Fruit fly (Drosophila melanogaster) whole organism, embryonic: ENCODE results near the gene dsd.

Source experiments
- Ada2b ChIP-seq: fragments of 200-800 bp; sonication (Bioruptor generic); IDR thresholded peaks from 2 replicates; pipeline ENCODE4 v1.3.6; 2022; ENCODE audit warnings: missing biosample characterization, missing genetic modification characterization
- CG10209 ChIP-seq: fragments of 200-800 bp; sonication (Bioruptor generic); optimal IDR thresholded peaks from 3 replicates; lab custom pipeline; 2017; ENCODE audit warnings: missing biosample characterization, mild to moderate bottlenecking, missing genetic modification characterization, missing genetic modification reagents
- CG12391 ChIP-seq: fragments of 200-800 bp; sonication (Bioruptor generic); optimal IDR thresholded peaks from 3 replicates; lab custom pipeline; 2018; ENCODE audit warnings: missing biosample characterization, mild to moderate bottlenecking, missing genetic modification characterization, moderate library complexity
- CG12942 ChIP-seq: fragments of 200-800 bp; sonication (Bioruptor generic); optimal IDR thresholded peaks from 3 replicates; lab custom pipeline; 2016; ENCODE audit warnings: missing biosample characterization, missing genetic modification characterization
- CG13624 ChIP-seq: fragments of 200-800 bp; sonication (Bioruptor generic); optimal IDR thresholded peaks from 2 replicates; lab custom pipeline; 2016; ENCODE audit warnings: missing biosample characterization, missing genetic modification characterization
- CG17829 ChIP-seq: fragments of 200-800 bp; optimal IDR thresholded peaks from 2 replicates; lab custom pipeline; 2019; ENCODE audit warnings: missing biosample characterization, mild to moderate bottlenecking, missing genetic modification characterization, moderate library complexity
- CG1792 ChIP-seq: fragments of 200-800 bp; sonication (Bioruptor generic); optimal IDR thresholded peaks from 2 replicates; lab custom pipeline; 2016; ENCODE audit warnings: missing biosample characterization, missing genetic modification characterization
- CG2116 ChIP-seq: fragments of 200-800 bp; sonication (Bioruptor generic); optimal IDR thresholded peaks from 3 replicates; lab custom pipeline; 2018; ENCODE audit warnings: missing biosample characterization, mild to moderate bottlenecking, missing genetic modification characterization
- CG2678 ChIP-seq: fragments of 200-800 bp; sonication (Bioruptor generic); optimal IDR thresholded peaks from 3 replicates; lab custom pipeline; 2019; ENCODE audit warnings: missing biosample characterization, mild to moderate bottlenecking, missing genetic modification characterization, moderate library complexity
- CG33213 ChIP-seq: fragments of 200-800 bp; sonication (Bioruptor generic); optimal IDR thresholded peaks from 3 replicates; lab custom pipeline; 2016; ENCODE audit warnings: missing biosample characterization, missing genetic modification characterization
- CG34224 ChIP-seq: fragments of 200-800 bp; sonication (Bioruptor generic); IDR thresholded peaks from 3 replicates; pipeline ENCODE4 v1.3.6; 2022; ENCODE audit warnings: missing biosample characterization, missing genetic modification characterization; ENCODE audit not compliant: partially characterized antibody
- CG3838 ChIP-seq: fragments of 200-800 bp; sonication (Bioruptor generic); optimal IDR thresholded peaks from 3 replicates; lab custom pipeline; 2016; ENCODE audit warnings: missing biosample characterization, missing genetic modification characterization
- CG3847 ChIP-seq: fragments of 200-800 bp; sonication (Bioruptor generic); IDR thresholded peaks from 2 replicates; pipeline ENCODE4 v1.3.6; 2022; ENCODE audit warnings: missing biosample characterization, missing genetic modification characterization
- CG4328 ChIP-seq: fragments of 200-800 bp; sonication (Bioruptor generic); optimal IDR thresholded peaks from 3 replicates; lab custom pipeline; 2017; ENCODE audit warnings: missing biosample characterization, missing genetic modification reagents, missing genetic modification characterization
- CG4404 ChIP-seq: fragments of 200-800 bp; sonication (Bioruptor generic); IDR thresholded peaks from 2 replicates; pipeline ENCODE4 v1.3.6; 2022; ENCODE audit warnings: missing biosample characterization, missing genetic modification characterization
- CG4424 ChIP-seq: fragments of 200-800 bp; sonication (Bioruptor generic); optimal IDR thresholded peaks from 3 replicates; lab custom pipeline; 2016; ENCODE audit warnings: missing biosample characterization, missing genetic modification characterization
- CG7745 ChIP-seq: fragments of 200-800 bp; sonication (Bioruptor generic); optimal IDR thresholded peaks from 2 replicates; lab custom pipeline; 2018; ENCODE audit warnings: missing biosample characterization, mild to moderate bottlenecking, missing genetic modification characterization, moderate library complexity
- CG8290 ChIP-seq, 3 experiments: fragments of 200-800 bp; sonication (Bioruptor generic); optimal IDR thresholded peaks; 2 replicates each; lab custom pipeline; 2016 to 2019; ENCODE audit warnings: missing biosample characterization in 3 of 3, missing genetic modification characterization in 3 of 3, mild to moderate bottlenecking in 2 of 3, moderate library complexity in 1 of 3
- CG8388 ChIP-seq: fragments of 200-800 bp; sonication (Bioruptor generic); optimal IDR thresholded peaks from 2 replicates; lab custom pipeline; 2019; ENCODE audit warnings: missing biosample characterization, mild to moderate bottlenecking, missing genetic modification characterization, moderate library complexity
- CG8765 ChIP-seq: fragments of 200-800 bp; sonication (Bioruptor generic); IDR thresholded peaks from 2 replicates; pipeline ENCODE4 v1.3.6; 2022; ENCODE audit warnings: missing biosample characterization, missing genetic modification characterization
- CG9727 ChIP-seq: fragments of 200-800 bp; sonication (Bioruptor generic); optimal IDR thresholded peaks from 3 replicates; lab custom pipeline; 2017; ENCODE audit warnings: missing biosample characterization, mild to moderate bottlenecking, missing genetic modification characterization
- CoRest ChIP-seq: fragments of 200-800 bp; sonication (Bioruptor generic); optimal IDR thresholded peaks from 3 replicates; lab custom pipeline; 2018; ENCODE audit warnings: missing biosample characterization, mild to moderate bottlenecking, missing genetic modification characterization, moderate library complexity
- Dek ChIP-seq: fragments of 200-800 bp; sonication (Bioruptor generic); optimal IDR thresholded peaks from 3 replicates; lab custom pipeline; 2019; ENCODE audit warnings: missing biosample characterization, mild to moderate bottlenecking, missing genetic modification characterization, moderate library complexity
- Drgx ChIP-seq: fragments of 200-800 bp; sonication (Bioruptor generic); IDR thresholded peaks from 2 replicates; pipeline ENCODE4 v1.3.6; 2022; ENCODE audit warnings: missing biosample characterization, missing genetic modification characterization
- Fer1 ChIP-seq: fragments of 200-800 bp; sonication (Bioruptor generic); optimal IDR thresholded peaks from 2 replicates; lab custom pipeline; 2017; ENCODE audit warnings: missing biosample characterization, mild to moderate bottlenecking, missing genetic modification characterization
- Fer3 ChIP-seq: fragments of 200-800 bp; sonication (Bioruptor generic); optimal IDR thresholded peaks from 2 replicates; lab custom pipeline; 2018; ENCODE audit warnings: missing biosample characterization, mild to moderate bottlenecking, missing genetic modification characterization, moderate library complexity
- HLH54F ChIP-seq: fragments of 200-800 bp; sonication (Bioruptor generic); optimal IDR thresholded peaks from 3 replicates; lab custom pipeline; 2016; ENCODE audit warnings: missing biosample characterization, missing genetic modification characterization
- Lim3 ChIP-seq: fragments of 200-800 bp; sonication (Bioruptor generic); IDR thresholded peaks from 2 replicates; pipeline ENCODE4 v1.3.6; 2022; ENCODE audit warnings: missing biosample characterization, missing genetic modification characterization
- Nf-YC ChIP-seq: fragments of 200-800 bp; optimal IDR thresholded peaks from 3 replicates; lab custom pipeline; 2019; ENCODE audit warnings: missing biosample characterization, mild to moderate bottlenecking, missing genetic modification characterization, moderate library complexity
- Oli ChIP-seq: fragments of 200-800 bp; sonication (Bioruptor generic); optimal IDR thresholded peaks from 2 replicates; lab custom pipeline; 2018; ENCODE audit warnings: missing biosample characterization, mild to moderate bottlenecking, missing genetic modification characterization, moderate library complexity
- Optix ChIP-seq: fragments of 200-800 bp; sonication (Bioruptor generic); IDR thresholded peaks from 3 replicates; pipeline ENCODE4 v1.3.6; 2022; ENCODE audit warnings: missing biosample characterization, missing genetic modification characterization
- Ptx1 ChIP-seq: fragments of 200-800 bp; sonication (Bioruptor generic); IDR thresholded peaks from 2 replicates; pipeline ENCODE4 v1.3.6; 2022; ENCODE audit warnings: missing biosample characterization, missing genetic modification characterization
- Sox100B ChIP-seq: fragments of 200-800 bp; sonication (Bioruptor generic); optimal IDR thresholded peaks from 3 replicates; lab custom pipeline; 2018; ENCODE audit warnings: missing biosample characterization, mild to moderate bottlenecking, missing genetic modification characterization
- ato ChIP-seq: fragments of 200-800 bp; sonication (Bioruptor generic); IDR thresholded peaks from 2 replicates; pipeline ENCODE4 v1.3.6; 2022; ENCODE audit warnings: missing biosample characterization, missing genetic modification characterization; ENCODE audit not compliant: partially characterized antibody
- bowl ChIP-seq: fragments of 200-800 bp; sonication (Bioruptor generic); IDR thresholded peaks from 2 replicates; pipeline ENCODE4 v1.3.6; 2022; ENCODE audit warnings: missing biosample characterization, missing genetic modification characterization
- cato ChIP-seq: fragments of 200-800 bp; sonication (Bioruptor generic); optimal IDR thresholded peaks from 2 replicates; lab custom pipeline; 2016; ENCODE audit warnings: missing biosample characterization, missing genetic modification characterization, borderline replicate concordance
- chn ChIP-seq: fragments of 200-800 bp; sonication (Bioruptor generic); optimal IDR thresholded peaks from 2 replicates; lab custom pipeline; 2016; ENCODE audit warnings: missing biosample characterization, missing genetic modification characterization
- dmrt11E ChIP-seq: fragments of 200-800 bp; sonication (Bioruptor generic); optimal IDR thresholded peaks from 3 replicates; lab custom pipeline; 2018; ENCODE audit warnings: missing biosample characterization, mild to moderate bottlenecking, missing genetic modification characterization, moderate library complexity
- gcm ChIP-seq: fragments of 200-800 bp; sonication (Bioruptor generic); optimal IDR thresholded peaks from 2 replicates; lab custom pipeline; 2019; ENCODE audit warnings: missing biosample characterization, mild to moderate bottlenecking, missing genetic modification characterization, moderate library complexity
- gfzf ChIP-seq: fragments of 200-800 bp; sonication (Bioruptor generic); optimal IDR thresholded peaks from 2 replicates; lab custom pipeline; 2016; ENCODE audit warnings: missing biosample characterization, mild to moderate bottlenecking, missing genetic modification characterization, moderate library complexity
- her ChIP-seq: fragments of 200-800 bp; sonication (Bioruptor generic); optimal IDR thresholded peaks from 2 replicates; lab custom pipeline; 2016; ENCODE audit warnings: missing biosample characterization, missing genetic modification characterization
- lab ChIP-seq: fragments of 200-800 bp; sonication (Bioruptor generic); optimal IDR thresholded peaks from 3 replicates; lab custom pipeline; 2017; ENCODE audit warnings: missing biosample characterization, missing genetic modification characterization, mild to moderate bottlenecking, moderate library complexity, missing genetic modification reagents
- lbe ChIP-seq: fragments of 200-800 bp; sonication (Bioruptor generic); optimal IDR thresholded peaks from 2 replicates; lab custom pipeline; 2016; ENCODE audit warnings: missing biosample characterization, mild to moderate bottlenecking, missing genetic modification characterization
- mam ChIP-seq: fragments of 200-800 bp; sonication (Bioruptor generic); optimal IDR thresholded peaks from 3 replicates; lab custom pipeline; 2016; ENCODE audit warnings: missing biosample characterization, missing genetic modification characterization
- nmo ChIP-seq: fragments of 200-800 bp; sonication (Bioruptor generic); optimal IDR thresholded peaks from 2 replicates; lab custom pipeline; 2018; ENCODE audit warnings: missing biosample characterization, mild to moderate bottlenecking, missing genetic modification characterization, moderate library complexity
- onecut ChIP-seq: fragments of 200-800 bp; sonication (Bioruptor generic); IDR thresholded peaks from 2 replicates; pipeline ENCODE4 v1.3.6; 2022; ENCODE audit warnings: missing biosample characterization, missing genetic modification characterization
- p53 ChIP-seq: fragments of 200-800 bp; sonication (Bioruptor generic); optimal IDR thresholded peaks from 2 replicates; lab custom pipeline; 2016; ENCODE audit warnings: missing biosample characterization, missing genetic modification characterization
- trem ChIP-seq: fragments of 200-800 bp; optimal IDR thresholded peaks from 3 replicates; lab custom pipeline; 2019; ENCODE audit warnings: missing biosample characterization, mild to moderate bottlenecking, missing genetic modification characterization, moderate library complexity
- wdn ChIP-seq: fragments of 200-800 bp; sonication (Bioruptor generic); IDR thresholded peaks from 2 replicates; pipeline ENCODE4 v1.3.6; 2022; ENCODE audit warnings: missing biosample characterization, missing genetic modification characterization

Gene dsd

DNA sequence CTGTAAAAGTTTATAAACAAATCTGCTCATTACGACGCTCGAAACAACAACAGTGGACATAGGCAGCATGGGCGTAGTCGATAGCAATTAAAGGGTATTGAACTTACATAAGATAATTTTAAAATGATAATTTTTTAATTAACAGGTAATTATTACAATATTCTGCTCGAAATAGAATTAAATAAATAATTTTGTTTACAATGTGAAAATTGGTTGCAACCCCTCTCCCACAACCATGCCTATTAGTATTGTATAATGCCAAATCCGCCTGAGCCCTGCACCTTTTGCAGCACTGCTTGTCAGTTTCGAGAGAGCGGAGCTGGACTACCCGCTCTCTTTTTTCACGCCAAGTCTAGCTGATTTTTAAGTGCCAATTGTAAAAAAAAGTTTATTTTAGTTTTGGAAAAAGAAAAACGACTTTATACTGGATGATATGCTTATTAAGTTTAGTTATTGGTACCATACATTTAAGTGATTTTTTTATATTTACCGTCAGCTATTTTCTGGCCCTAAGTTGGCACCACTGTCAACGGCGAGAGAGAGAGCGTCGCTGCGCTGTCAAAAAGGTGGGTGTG lies 28.9 kb upstream of the dsd start, which contains the start of the genes CG5611 and Mtl (continued):
- peak; percentile 100 for TF ChIP-seq Fer3 (tag; lab: Kevin White, UChicago)
- peak; percentile 100 for TF ChIP-seq lab (GFP tag; lab: Kevin White, UChicago)
- peak; percentile 99 for TF ChIP-seq onecut (GFP tag; lab: Robert Waterston, UW)
- TF ChIP-seq CG4404 (GFP tag; lab: Robert Waterston, UW), result peak; percentile 100
- peak; percentile 99 for TF ChIP-seq CG8290 (GFP tag; optimal IDR thresholded peaks at IDR 0.05; lab: Kevin White, UChicago)
- TF ChIP-seq CG8290 (tag; optimal IDR thresholded peaks at IDR 0.05; lab: Kevin White, UChicago), result peak; percentile 97 to 99
- TF ChIP-seq CG4424 (GFP tag; lab: Kevin White, UChicago), result peak; percentile 100
- peak; percentile 100 for TF ChIP-seq Oli
- TF ChIP-seq CG8388, result peak; percentile 99
- TF ChIP-seq bowl (GFP tag; lab: Robert Waterston, UW), result peak; percentile 100
- peak; percentile 100 for TF ChIP-seq Drgx
- TF ChIP-seq mam (GFP tag; lab: Kevin White, UChicago), result peak; percentile 99
- TF ChIP-seq CG3838, result peak; percentile 97
- no peak for TF ChIP-seq CG34224 (GFP tag; lab: Robert Waterston, UW)
- TF ChIP-seq CG12391 (tag; lab: Kevin White, UChicago), result peak; percentile 100
- TF ChIP-seq CG9727 (GFP tag; lab: Kevin White, UChicago), result peak; percentile 100
- peak; percentile 98 for TF ChIP-seq CG13624 (GFP tag; lab: Kevin White, UChicago)
- TF ChIP-seq CG4328, result peak; percentile 100
- TF ChIP-seq Sox100B (GFP tag; lab: Kevin White, UChicago), result peak; percentile 99
- peak; percentile 100 for TF ChIP-seq CG2678 (tag; lab: Kevin White, UChicago)
- peak; percentile 100 for TF ChIP-seq wdn (GFP tag; lab: Robert Waterston, UW)
- TF ChIP-seq CG2116 (GFP tag; lab: Kevin White, UChicago), result peak; percentile 93
- TF ChIP-seq CG12942 (GFP tag; lab: Kevin White, UChicago), result peak; percentile 100
- peak; percentile 100 for TF ChIP-seq nmo (GFP tag; lab: Kevin White, UChicago)
- peak; percentile 29 for TF ChIP-seq gfzf (GFP tag; lab: Kevin White, UChicago)
- TF ChIP-seq Ada2b, result peak; percentile 100
- TF ChIP-seq p53 (GFP tag; lab: Kevin White, UChicago), result peak; percentile 86
- peak; percentile 100 for TF ChIP-seq CG10209
- TF ChIP-seq dmrt11E (tag; lab: Kevin White, UChicago), result peak; percentile 100
- TF ChIP-seq Lim3 (GFP tag; lab: Robert Waterston, UW), result peak; percentile 99
- TF ChIP-seq gcm (GFP tag; lab: Kevin White, UChicago), result peak; percentile 99
- peak; percentile 100 for TF ChIP-seq CG3847
- peak; percentile 100 for TF ChIP-seq Ptx1 (GFP tag; lab: Robert Waterston, UW)
- peak; percentile 98 for TF ChIP-seq lbe
- peak; percentile 94 for TF ChIP-seq CG7745
- peak; percentile 95 for TF ChIP-seq CG33213 (GFP tag; lab: Kevin White, UChicago)
- peak; percentile 99 for TF ChIP-seq Fer1
- TF ChIP-seq CG8765, result peak; percentile 100
- peak; percentile 97 for TF ChIP-seq trem (tag; lab: Kevin White, UChicago)
- peak; percentile 99 for TF ChIP-seq chn (GFP tag; lab: Kevin White, UChicago)
- no peak for TF ChIP-seq ato (GFP tag; lab: Robert Waterston, UW)
- peak; percentile 100 for TF ChIP-seq CoRest (tag; lab: Kevin White, UChicago)
- peak; percentile 99 for TF ChIP-seq Optix (GFP tag; lab: Robert Waterston, UW)
- TF ChIP-seq CG1792 (GFP tag; lab: Kevin White, UChicago), result peak; percentile 95
- peak; percentile 100 for TF ChIP-seq CG17829 (tag; lab: Kevin White, UChicago)
- peak; percentile 83 for TF ChIP-seq her (GFP tag; lab: Kevin White, UChicago)
- peak; percentile 94 for TF ChIP-seq Nf-YC (tag; lab: Kevin White, UChicago)
- TF ChIP-seq cato (GFP tag; lab: Kevin White, UChicago), result peak; percentile 99
- peak; percentile 100 for TF ChIP-seq Dek (tag; lab: Kevin White, UChicago)
- peak; percentile 99 for TF ChIP-seq HLH54F (GFP tag; lab: Kevin White, UChicago)
